Worm (Caenorhabditis elegans): ENCODE data around the gene pph-5.
A peak's percentile ranks its signal among the peaks of the same experiment; 100 is the strongest.

The pph-5 gene

ce11 chrV:19177804-19178203 lies 12.5 kb upstream of the pph-5 start (continued):
- peak; percentile 7 for TF ChIP-seq ztf-18 (tag; optimal IDR thresholded peaks at IDR 0.05)
- no peak for TF ChIP-seq Y53F4B.3 (GFP tag; IDR thresholded peaks at IDR 0.05)
- no peak for TF ChIP-seq let-607 (tag; optimal IDR thresholded peaks at IDR 0.05)
- no peak for TF ChIP-seq lin-40 (tag; optimal IDR thresholded peaks at IDR 0.05)
- no peak for TF ChIP-seq F52B5.7 (tag; optimal IDR thresholded peaks at IDR 0.05)
- TF ChIP-seq ccch-3 (GFP tag; optimal IDR thresholded peaks at IDR 0.05) = no peak
- TF ChIP-seq lir-1 (GFP tag; conservative IDR thresholded peaks at IDR 0.05) = no peak
- no peak for TF ChIP-seq ekl-4 (GFP tag; IDR thresholded peaks at IDR 0.05)
- no peak for TF ChIP-seq dpl-1 (GFP tag; optimal IDR thresholded peaks at IDR 0.05)
- TF ChIP-seq tlf-1 (GFP tag; optimal IDR thresholded peaks at IDR 0.05) = no peak
- TF ChIP-seq hlh-12 (tag; optimal IDR thresholded peaks at IDR 0.05) = no peak
- no peak for TF ChIP-seq Y56A3A.18 (GFP tag; IDR thresholded peaks at IDR 0.05)
- no peak for TF ChIP-seq K11D2.4 (GFP tag; IDR thresholded peaks at IDR 0.05)
- TF ChIP-seq B0035.1 (tag; optimal IDR thresholded peaks at IDR 0.05) = no peak
- TF ChIP-seq T07F8.4 (tag; optimal IDR thresholded peaks at IDR 0.05) = no peak
- no peak for TF ChIP-seq snpc-1.3 (tag; optimal IDR thresholded peaks at IDR 0.05; ENCODE audit: insufficient read depth)
- no peak for TF ChIP-seq nfya-1 (tag; optimal IDR thresholded peaks at IDR 0.05; ENCODE audit: borderline replicate concordance, insufficient read depth)
- no peak for TF ChIP-seq F33H1.4 (GFP tag; IDR thresholded peaks at IDR 0.05)
- TF ChIP-seq ztf-25 (GFP tag; IDR thresholded peaks at IDR 0.05) = no peak
- TF ChIP-seq bed-1 (GFP tag; IDR thresholded peaks at IDR 0.05) = no peak
- no peak for TF ChIP-seq nfya-2 (GFP tag; IDR thresholded peaks at IDR 0.05)
- TF ChIP-seq hmg-1.2 (GFP tag; IDR thresholded peaks at IDR 0.05) = no peak
- TF ChIP-seq ceh-40 (GFP tag; IDR thresholded peaks at IDR 0.05) = no peak

ce11 chrV:19178896-19179295 lies 11.5 kb upstream of the pph-5 start:
- no peak for TF ChIP-seq rec-8 (tag; optimal IDR thresholded peaks at IDR 0.05)
- TF ChIP-seq B0336.3 (GFP tag; IDR thresholded peaks at IDR 0.05) = no peak
- TF ChIP-seq lin-26 (GFP tag; IDR thresholded peaks at IDR 0.05) = no peak
- no peak for TF ChIP-seq die-1 (tag; optimal IDR thresholded peaks at IDR 0.05)
- no peak for TF ChIP-seq hlh-12 (tag; optimal IDR thresholded peaks at IDR 0.05)
- TF ChIP-seq nhr-179 (tag; optimal IDR thresholded peaks at IDR 0.05) = no peak
- no peak for TF ChIP-seq F52B5.7 (tag; optimal IDR thresholded peaks at IDR 0.05)
- TF ChIP-seq F55B11.4 (tag; optimal IDR thresholded peaks at IDR 0.05; ENCODE audit: borderline replicate concordance, insufficient read depth) = no peak
- no peak for TF ChIP-seq dox-1 (GFP tag; IDR thresholded peaks at IDR 0.05)
- TF ChIP-seq ztf-18 (tag; optimal IDR thresholded peaks at IDR 0.05) = no peak
- TF ChIP-seq F37B4.10 (GFP tag; IDR thresholded peaks at IDR 0.05) = no peak
- no peak for TF ChIP-seq fkh-3 (tag; optimal IDR thresholded peaks at IDR 0.05)
- no peak for TF ChIP-seq athp-1 (tag; optimal IDR thresholded peaks at IDR 0.05)
- no peak for TF ChIP-seq mxl-1 (tag; optimal IDR thresholded peaks at IDR 0.05)
- no peak for TF ChIP-seq let-526 (GFP tag; IDR thresholded peaks at IDR 0.05)
- no peak for TF ChIP-seq madf-6 (GFP tag; IDR thresholded peaks at IDR 0.05)
- TF ChIP-seq mes-4 (tag; optimal IDR thresholded peaks at IDR 0.05) = no peak

ce11 chrV:19181684-19182083 lies 8.7 kb upstream of the pph-5 start:
- TF ChIP-seq lin-54 (GFP tag; optimal IDR thresholded peaks at IDR 0.05) = no peak
- TF ChIP-seq egrh-3 (GFP tag; IDR thresholded peaks at IDR 0.05) = no peak
- TF ChIP-seq ztf-3 (GFP tag; optimal IDR thresholded peaks at IDR 0.05) = no peak
- TF ChIP-seq sea-2 (GFP tag; IDR thresholded peaks at IDR 0.05) = no peak
- no peak for TF ChIP-seq F10E7.11 (tag; optimal IDR thresholded peaks at IDR 0.05)
- no peak for TF ChIP-seq ekl-4 (GFP tag; IDR thresholded peaks at IDR 0.05)
- TF ChIP-seq gei-17 (GFP tag; optimal IDR thresholded peaks at IDR 0.05) = no peak
- TF ChIP-seq lin-35 (GFP tag; optimal IDR thresholded peaks at IDR 0.05) = no peak
- TF ChIP-seq egl-18 (GFP tag; IDR thresholded peaks at IDR 0.05) = no peak
- TF ChIP-seq atf-7 (tag; optimal IDR thresholded peaks at IDR 0.05) = no peak
- no peak for TF ChIP-seq hlh-26 (GFP tag; conservative IDR thresholded peaks at IDR 0.05)
- TF ChIP-seq zim-3 (tag; optimal IDR thresholded peaks at IDR 0.05) = no peak
- TF ChIP-seq snpc-3.4 (tag; optimal IDR thresholded peaks at IDR 0.05) = no peak
- no peak for TF ChIP-seq B0336.3 (GFP tag; IDR thresholded peaks at IDR 0.05)
- TF ChIP-seq rec-8 (tag; optimal IDR thresholded peaks at IDR 0.05) = no peak

Data from whole organism, young adult.